Worm (Caenorhabditis elegans) whole organism, mixed stage, embryonic: ENCODE results near the gene hsb-1.

Experiments
- M03D4.4 ChIP-seq: sonication (generic microtip); optimal IDR thresholded peaks from 2 replicates; lab custom pipeline; 2017; ENCODE audit warnings: mild to moderate bottlenecking, missing genetic modification characterization, missing compliant biosample characterization
- bed-3 ChIP-seq: fragments of 200-800 bp; sonication (Bioruptor generic); optimal IDR thresholded peaks from 3 replicates; lab custom pipeline; 2018; ENCODE audit warnings: mild to moderate bottlenecking, missing genetic modification characterization, moderate library complexity, missing compliant biosample characterization
- blmp-1 ChIP-seq: fragments of 150-350 bp; optimal IDR thresholded peaks from 2 replicates; lab custom pipeline; 2014; ENCODE audit warnings: missing biosample characterization, missing genetic modification characterization
- ceh-39 ChIP-seq: fragments of 150-350 bp; optimal IDR thresholded peaks from 2 replicates; lab custom pipeline; 2014; ENCODE audit warnings: missing biosample characterization, missing genetic modification characterization
- ceh-43 ChIP-seq: fragments of 200-800 bp; sonication (Bioruptor generic); optimal IDR thresholded peaks from 2 replicates; lab custom pipeline; 2018; ENCODE audit warnings: mild to moderate bottlenecking, missing genetic modification characterization, moderate library complexity, missing compliant biosample characterization
- ceh-83 ChIP-seq: fragments of 200-800 bp; sonication (Bioruptor generic); optimal IDR thresholded peaks from 2 replicates; lab custom pipeline; 2018; ENCODE audit warnings: mild to moderate bottlenecking, missing genetic modification characterization, missing compliant biosample characterization
- ces-1 ChIP-seq: fragments of 150-350 bp; optimal IDR thresholded peaks from 2 replicates; lab custom pipeline; 2014; ENCODE audit warnings: missing biosample characterization, missing genetic modification reagents, missing genetic modification characterization
- cnd-1 ChIP-seq: fragments of 200-800 bp; sonication (Bioruptor generic); optimal IDR thresholded peaks from 2 replicates; lab custom pipeline; 2018; ENCODE audit warnings: mild to moderate bottlenecking, missing genetic modification characterization, missing compliant biosample characterization
- drap-1 ChIP-seq: fragments of 200-800 bp; sonication (Bioruptor generic); optimal IDR thresholded peaks from 3 replicates; lab custom pipeline; 2018; ENCODE audit warnings: mild to moderate bottlenecking, missing genetic modification characterization, missing compliant biosample characterization
- elt-1 ChIP-seq: sonication (generic microtip); optimal IDR thresholded peaks from 2 replicates; lab custom pipeline; 2017; ENCODE audit warnings: missing genetic modification characterization, mild to moderate bottlenecking, missing compliant biosample characterization, antibody characterized with exemption, moderate library complexity, borderline replicate concordance; ENCODE audit not compliant: insufficient read depth
- elt-3 ChIP-seq: fragments of 150-350 bp; optimal IDR thresholded peaks from 2 replicates; lab custom pipeline; 2014; ENCODE audit warnings: missing biosample characterization, missing genetic modification characterization
- flh-1 ChIP-seq: fragments of 200-800 bp; sonication (Bioruptor generic); optimal IDR thresholded peaks from 2 replicates; lab custom pipeline; 2018; ENCODE audit warnings: mild to moderate bottlenecking, missing genetic modification characterization, moderate library complexity, missing compliant biosample characterization
- ham-2 ChIP-seq: fragments of 200-800 bp; sonication (Bioruptor generic); optimal IDR thresholded peaks from 2 replicates; lab custom pipeline; 2018; ENCODE audit warnings: mild to moderate bottlenecking, missing genetic modification characterization, missing compliant biosample characterization
- hlh-1 ChIP-seq: fragments of 150-350 bp; optimal IDR thresholded peaks from 2 replicates; lab custom pipeline; 2014; ENCODE audit warnings: missing biosample characterization, missing genetic modification reagents, missing genetic modification characterization
- lin-13 ChIP-seq: fragments of 150-350 bp; optimal IDR thresholded peaks from 2 replicates; lab custom pipeline; 2014; ENCODE audit warnings: missing biosample characterization, missing genetic modification characterization
- lin-32 ChIP-seq: fragments of 200-800 bp; sonication (Bioruptor generic); optimal IDR thresholded peaks from 2 replicates; lab custom pipeline; 2018; ENCODE audit warnings: mild to moderate bottlenecking, missing genetic modification characterization, missing compliant biosample characterization
- lsy-2 ChIP-seq: fragments of 150-350 bp; optimal IDR thresholded peaks from 2 replicates; lab custom pipeline; 2014; ENCODE audit warnings: missing biosample characterization, missing genetic modification characterization
- mab-5 ChIP-seq: fragments of 150-350 bp; optimal IDR thresholded peaks from 2 replicates; lab custom pipeline; 2014; ENCODE audit warnings: missing biosample characterization, missing genetic modification characterization
- mep-1 ChIP-seq: fragments of 150-350 bp; optimal IDR thresholded peaks from 2 replicates; lab custom pipeline; 2017; ENCODE audit warnings: missing biosample characterization, missing genetic modification reagents, missing genetic modification characterization, inconsistent platforms
- mls-2 ChIP-seq: sonication (generic microtip); optimal IDR thresholded peaks from 2 replicates; lab custom pipeline; 2016; ENCODE audit warnings: mild to moderate bottlenecking, missing genetic modification characterization, moderate library complexity, missing compliant biosample characterization
- nhr-12 ChIP-seq: fragments of 150-350 bp; optimal IDR thresholded peaks from 2 replicates; lab custom pipeline; 2014; ENCODE audit warnings: missing biosample characterization, missing genetic modification characterization
- nhr-2 ChIP-seq: fragments of 150-350 bp; optimal IDR thresholded peaks from 2 replicates; lab custom pipeline; 2014; ENCODE audit warnings: missing biosample characterization, missing genetic modification characterization
- nhr-237 ChIP-seq: fragments of 150-350 bp; optimal IDR thresholded peaks from 2 replicates; lab custom pipeline; 2014; ENCODE audit warnings: missing biosample characterization, missing genetic modification characterization
- nhr-28 ChIP-seq: fragments of 150-350 bp; optimal IDR thresholded peaks from 2 replicates; lab custom pipeline; 2014; ENCODE audit warnings: missing biosample characterization, missing genetic modification characterization
- nhr-76 ChIP-seq: sonication (generic microtip); optimal IDR thresholded peaks from 2 replicates; lab custom pipeline; 2017; ENCODE audit warnings: missing biosample characterization, missing genetic modification characterization
- pha-4 ChIP-seq: fragments of 150-350 bp; optimal IDR thresholded peaks from 2 replicates; lab custom pipeline; 2018; ENCODE audit warnings: missing biosample characterization, missing genetic modification reagents, missing genetic modification characterization
- sem-2 ChIP-seq: fragments of 200-800 bp; sonication (Bioruptor generic); optimal IDR thresholded peaks from 2 replicates; lab custom pipeline; 2018; ENCODE audit warnings: mild to moderate bottlenecking, missing genetic modification characterization, missing compliant biosample characterization
- snpc-4 ChIP-seq: fragments of 150-350 bp; optimal IDR thresholded peaks from 2 replicates; lab custom pipeline; 2014; ENCODE audit warnings: missing biosample characterization, missing genetic modification characterization
- sptf-1 ChIP-seq: sonication (generic microtip); optimal IDR thresholded peaks from 2 replicates; lab custom pipeline; 2017; ENCODE audit warnings: mild to moderate bottlenecking, missing genetic modification characterization, moderate library complexity, missing compliant biosample characterization
- tbx-8 ChIP-seq: fragments of 200-800 bp; sonication (Bioruptor generic); optimal IDR thresholded peaks from 2 replicates; lab custom pipeline; 2018; ENCODE audit warnings: mild to moderate bottlenecking, missing genetic modification characterization, moderate library complexity, missing compliant biosample characterization
- unc-120 ChIP-seq: sonication (generic microtip); optimal IDR thresholded peaks from 2 replicates; lab custom pipeline; 2017; ENCODE audit warnings: missing genetic modification characterization, missing compliant biosample characterization; ENCODE audit not compliant: poor library complexity, severe bottlenecking
- unc-39 ChIP-seq: fragments of 150-350 bp; optimal IDR thresholded peaks from 2 replicates; lab custom pipeline; 2014; ENCODE audit warnings: missing biosample characterization, missing genetic modification characterization
- unc-62 ChIP-seq: fragments of 150-350 bp; optimal IDR thresholded peaks from 2 replicates; lab custom pipeline; 2014; ENCODE audit warnings: missing biosample characterization, missing genetic modification reagents, missing genetic modification characterization
- zip-8 ChIP-seq: fragments of 150-350 bp; optimal IDR thresholded peaks from 2 replicates; lab custom pipeline; 2014; ENCODE audit warnings: missing biosample characterization, missing genetic modification characterization
- ztf-11 ChIP-seq: fragments of 150-350 bp; optimal IDR thresholded peaks from 2 replicates; lab custom pipeline; 2014; ENCODE audit warnings: missing biosample characterization, missing genetic modification characterization

Gene hsb-1

DNA sequence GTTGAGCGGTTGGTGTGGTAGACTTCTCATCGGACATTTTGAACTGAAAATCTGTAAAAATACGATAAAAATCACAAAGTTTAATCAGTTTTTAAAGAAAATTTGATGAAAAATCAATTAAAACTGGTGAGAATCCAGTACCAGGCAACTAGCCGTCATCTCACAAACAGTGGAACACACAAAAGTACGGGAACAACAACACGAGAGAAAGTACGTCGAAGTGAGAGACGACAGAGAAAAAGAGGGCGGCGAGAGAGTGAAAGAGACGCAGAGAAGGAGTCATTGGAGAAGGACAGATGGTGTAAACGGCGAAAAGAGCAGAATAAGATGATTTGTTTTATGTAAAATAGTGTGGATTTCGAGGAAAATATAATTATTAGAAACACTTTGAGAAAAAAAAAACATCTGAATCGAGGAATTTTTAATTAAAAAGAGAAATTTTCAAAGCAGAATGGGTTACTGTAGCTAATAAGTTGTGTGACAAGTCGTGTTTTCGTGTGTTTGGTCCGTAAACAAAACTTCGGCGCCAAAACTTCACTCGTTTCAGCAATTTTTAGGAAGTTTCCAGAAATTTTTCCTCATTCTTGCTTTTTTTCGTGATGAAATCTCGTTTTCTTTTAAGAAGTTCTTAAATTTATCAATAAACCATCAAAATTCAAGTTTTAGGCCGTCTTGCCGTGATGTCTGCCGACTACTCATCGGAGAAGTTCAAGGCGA, at the start of gene hsb-1, which contains the start of gene let-99:
Gene hsb-1 (minus strand): TSS at position 51 of the 717 bp plus-strand sequence.
Gene let-99 (plus strand): TSS at position 667 of the 717 bp plus-strand sequence.
- TF ChIP-seq lin-32 (GFP tag; lab: Kevin White, UChicago) (peak; percentile 69), nhr-28 (no peak), snpc-4 (no peak), elt-1 (no peak), ztf-11 (no peak), sem-2 (GFP tag; lab: Kevin White, UChicago) (no peak), flh-1 (GFP tag; lab: Kevin White, UChicago) (no peak), tbx-8 (no peak), ceh-83 (GFP tag; lab: Kevin White, UChicago) (no peak), elt-3 (tag; lab: Kevin White, UChicago) (no peak), nhr-12 (tag; lab: Kevin White, UChicago) (no peak), nhr-237 (no peak), mab-5 (no peak), pha-4 (peak; percentile 8), cnd-1 (tag; lab: Kevin White, UChicago) (peak; percentile 68), M03D4.4 (tag; lab: Kevin White, UChicago) (no peak), zip-8 (tag; lab: Kevin White, UChicago) (no peak), hlh-1 (tag; lab: Kevin White, UChicago) (peak; percentile 31), blmp-1 (tag; lab: Kevin White, UChicago) (no peak), unc-120 (tag; lab: Kevin White, UChicago) (no peak), lin-13 (tag; lab: Kevin White, UChicago) (no peak), lsy-2 (tag; lab: Kevin White, UChicago) (no peak), unc-62 (GFP tag; lab: Kevin White, UChicago) (no peak), mls-2 (tag; lab: Kevin White, UChicago) (no peak), ceh-39 (no peak), mep-1 (tag; lab: Kevin White, UChicago) (no peak), unc-39 (tag; lab: Kevin White, UChicago) (no peak), bed-3 (GFP tag; lab: Kevin White, UChicago) (no peak), nhr-2 (tag; lab: Kevin White, UChicago) (no peak), ceh-43 (GFP tag; lab: Kevin White, UChicago) (no peak), ham-2 (GFP tag; lab: Kevin White, UChicago) (peak; percentile 26), sptf-1 (peak; percentile 27), drap-1 (GFP tag; lab: Kevin White, UChicago) (no peak), ces-1 (GFP tag; lab: Kevin White, UChicago) (no peak), nhr-76 (no peak)

DNA sequence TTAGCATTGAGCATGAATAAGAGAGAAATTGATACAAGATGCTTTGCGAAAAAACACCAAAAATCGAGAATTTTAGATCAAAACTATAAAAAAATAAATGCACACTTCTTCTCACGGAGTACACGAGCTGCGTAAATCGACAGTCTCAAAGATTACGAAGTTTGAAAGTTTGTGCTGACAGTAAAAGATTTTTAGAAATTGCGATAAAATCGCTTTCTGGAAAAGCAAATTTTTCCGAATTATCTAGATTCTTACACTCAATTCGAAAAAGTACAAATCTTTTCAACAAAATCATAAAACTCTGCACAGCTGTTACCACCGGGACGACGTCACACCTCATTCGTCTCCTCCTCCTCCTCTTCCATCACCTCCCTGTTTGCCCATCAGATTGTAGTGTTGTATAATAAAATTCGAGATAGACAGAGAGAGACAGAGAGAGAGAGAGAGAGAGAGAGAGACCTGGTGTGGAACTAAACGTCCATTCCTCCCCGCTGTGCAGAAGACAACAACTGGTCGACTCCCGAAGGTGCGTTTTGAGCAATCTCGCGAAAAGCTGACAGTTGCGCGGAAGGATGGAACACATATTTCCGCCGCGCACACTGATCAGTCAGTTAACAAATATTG, 48.2 kb upstream of the hsb-1 start:
- TF ChIP-seq elt-3 (tag; lab: Kevin White, UChicago) (no peak), hlh-1 (tag; lab: Kevin White, UChicago) (peak; percentile 97), ceh-43 (GFP tag; lab: Kevin White, UChicago) (no peak), M03D4.4 (tag; lab: Kevin White, UChicago) (peak; percentile 66), lin-32 (GFP tag; lab: Kevin White, UChicago) (peak; percentile 22), snpc-4 (no peak), sptf-1 (no peak), drap-1 (GFP tag; lab: Kevin White, UChicago) (no peak), cnd-1 (tag; lab: Kevin White, UChicago) (peak; percentile 50), unc-62 (GFP tag; lab: Kevin White, UChicago) (peak; percentile 73), unc-39 (tag; lab: Kevin White, UChicago) (no peak), unc-120 (tag; lab: Kevin White, UChicago) (peak; percentile 90), nhr-2 (tag; lab: Kevin White, UChicago) (peak; percentile 10)
- TF ChIP-seq, all 35 proteins: peak for 7

DNA sequence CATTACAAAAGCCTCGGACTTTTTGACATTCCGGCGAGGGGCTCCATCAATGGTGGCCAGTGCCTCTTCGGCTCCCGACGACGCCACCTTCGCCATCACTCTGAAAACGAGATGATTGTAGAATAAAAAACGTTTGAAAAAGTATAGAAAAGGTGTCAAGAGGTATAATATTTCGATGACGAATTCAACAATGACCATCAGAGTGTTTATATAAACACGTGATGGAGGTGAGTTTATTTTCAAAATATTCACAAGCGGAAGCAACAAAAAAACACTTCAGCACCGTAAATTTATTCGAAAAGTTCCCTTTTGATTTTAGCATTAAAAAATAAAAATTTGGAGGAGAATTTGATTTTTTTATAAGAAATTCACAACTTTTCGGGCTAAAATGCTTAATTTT, 47.6 kb upstream of the hsb-1 start, which contains the start of gene efa-6:
Gene efa-6 (minus strand): TSS at position 101 of the 400 bp plus-strand sequence.
- no peak for TF ChIP-seq mep-1 (tag; lab: Kevin White, UChicago)
- no peak for TF ChIP-seq tbx-8
